Fruit fly (Drosophila melanogaster): ENCODE data around the gene CG10681.

Gene CG10681

dm6 chr3L:12533392-12534070 is 32.2 kb downstream of the CG10681 start, which contains the start of the genes Tsf2 and CG34242 (continued):
- TF ChIP-seq esg (GFP tag; conservative IDR thresholded peaks at IDR 0.05) (peak; percentile 97), Awh (GFP tag; IDR thresholded peaks at IDR 0.05) (peak; percentile 96), sisA (GFP tag; IDR thresholded peaks at IDR 0.05) (peak; percentile 96), HHEX (GFP tag; optimal IDR thresholded peaks at IDR 0.05) (peak; percentile 74), dmrt11E (tag; optimal IDR thresholded peaks at IDR 0.05) (no peak), CG4617 (GFP tag; optimal IDR thresholded peaks at IDR 0.05; ENCODE audit: borderline replicate concordance) (peak; percentile 26), CG2116 (GFP tag; optimal IDR thresholded peaks at IDR 0.05) (peak; percentile 18), CG30403 (GFP tag; optimal IDR thresholded peaks at IDR 0.05) (peak; percentile 53), CG8359 (GFP tag; optimal IDR thresholded peaks at IDR 0.05; ENCODE audit: borderline replicate concordance) (peak; percentile 45), dimm (GFP tag; IDR thresholded peaks at IDR 0.05) (peak; percentile 87), inv (GFP tag; IDR thresholded peaks at IDR 0.05; ENCODE audit: partially characterized antibody) (no peak), disco-r (GFP tag; optimal IDR thresholded peaks at IDR 0.05) (no peak), Camta (GFP tag; optimal IDR thresholded peaks at IDR 0.05) (no peak), CG4707 (GFP tag; optimal IDR thresholded peaks at IDR 0.05) (no peak), CG3838 (GFP tag; optimal IDR thresholded peaks at IDR 0.05) (no peak), B-H1 (GFP tag; IDR thresholded peaks at IDR 0.05) (peak; percentile 54; the same call in 2 of the 3 replicates), ttk (GFP tag; IDR thresholded peaks at IDR 0.05) (peak; percentile 96), Dad (GFP tag; optimal IDR thresholded peaks at IDR 0.05) (no peak), grau (tag; optimal IDR thresholded peaks at IDR 0.05) (peak; percentile 94), cwo (GFP tag; optimal IDR thresholded peaks at IDR 0.05) (peak; percentile 64), emc (GFP tag; optimal IDR thresholded peaks at IDR 0.05) (no peak), fd3F (GFP tag; optimal IDR thresholded peaks at IDR 0.05) (peak; percentile 6), CG10274 (GFP tag; optimal IDR thresholded peaks at IDR 0.05) (no peak), Fer2 (tag; optimal IDR thresholded peaks at IDR 0.05) (peak; percentile 66), ato (GFP tag; IDR thresholded peaks at IDR 0.05; ENCODE audit: partially characterized antibody) (no peak), usp (GFP tag; optimal IDR thresholded peaks at IDR 0.05) (no peak), pb (GFP tag; optimal IDR thresholded peaks at IDR 0.05) (no peak), slou (GFP tag; optimal IDR thresholded peaks at IDR 0.05) (no peak), CG8388 (GFP tag; optimal IDR thresholded peaks at IDR 0.05) (peak; percentile 42), dpn (GFP tag; optimal IDR thresholded peaks at IDR 0.05) (peak in 1 of 2 experiments; percentile 6), CG9215 (GFP tag; IDR thresholded peaks at IDR 0.05) (peak; percentile 86), Ets65A (GFP tag) (no peak), z (GFP tag; IDR thresholded peaks at IDR 0.05) (no peak), Meics (GFP tag; optimal IDR thresholded peaks at IDR 0.05) (peak; percentile 88), Doc3 (GFP tag; IDR thresholded peaks at IDR 0.05; ENCODE audit: partially characterized antibody) (no peak), CG31224 (GFP tag; IDR thresholded peaks at IDR 0.05) (peak; percentile 67), Mes4 (GFP tag; optimal IDR thresholded peaks at IDR 0.05) (no peak), ap (GFP tag; IDR thresholded peaks at IDR 0.05) (peak; percentile 94), zen (tag; optimal IDR thresholded peaks at IDR 0.05) (peak; percentile 86), CG17612 (GFP tag; IDR thresholded peaks at IDR 0.05) (peak; percentile 55), Kr (GFP tag; optimal IDR thresholded peaks at IDR 0.05) (no peak), nmo (GFP tag; optimal IDR thresholded peaks at IDR 0.05) (peak; percentile 65), crp (GFP tag; optimal IDR thresholded peaks at IDR 0.05) (peak in 1 of 2 experiments; percentile 70), sug (tag; optimal IDR thresholded peaks at IDR 0.05) (peak; percentile 77), Mad (GFP tag; optimal IDR thresholded peaks at IDR 0.05) (no peak), Dp (GFP tag; optimal IDR thresholded peaks at IDR 0.05) (peak; percentile 25), crol (GFP tag; IDR thresholded peaks at IDR 0.05) (no peak), Lhr (GFP tag; optimal IDR thresholded peaks at IDR 0.05) (peak; percentile 31), nau (GFP tag; optimal IDR thresholded peaks at IDR 0.05) (peak; percentile 51), CG17361 (GFP tag; IDR thresholded peaks at IDR 0.05) (peak; percentile 94)
